Fruit fly (Drosophila melanogaster): ENCODE results near the gene CG32263.

CG32263 gene

DNA sequence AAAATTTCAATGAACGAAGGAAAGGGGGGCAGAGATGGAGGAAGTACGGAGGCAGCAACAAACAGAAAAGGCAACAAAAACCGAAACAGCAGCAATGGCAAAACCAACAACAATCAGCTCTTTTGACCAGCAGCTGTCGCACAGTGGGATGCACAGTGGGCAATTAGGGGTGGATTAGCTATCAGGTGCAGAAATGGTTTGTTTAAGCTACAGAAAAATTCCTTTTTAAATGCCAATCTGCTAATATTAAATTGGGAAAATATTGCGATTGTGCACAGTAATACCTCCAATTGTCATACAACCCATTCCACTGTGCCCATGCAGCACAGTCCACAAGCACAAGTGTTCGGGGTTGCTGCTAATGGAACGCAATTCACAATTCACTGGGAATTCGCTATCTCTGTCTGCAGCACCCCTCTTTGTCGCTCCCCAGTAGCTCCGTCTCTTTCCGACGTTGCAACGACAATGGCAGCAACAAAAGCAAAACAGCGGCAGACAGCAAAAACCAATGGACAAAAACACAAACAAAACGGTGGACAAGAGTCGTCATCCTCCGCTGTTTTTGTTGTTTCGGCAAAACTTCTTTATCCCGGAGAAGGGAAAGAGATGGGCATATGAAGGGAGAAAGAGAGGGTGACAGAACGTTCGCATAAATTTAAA is 25.8 kb downstream of the CG32263 start (continued):
- TF ChIP-seq CG2116 (GFP tag; optimal IDR thresholded peaks at IDR 0.05) (peak; percentile 58), otp (GFP tag; IDR thresholded peaks at IDR 0.05) (peak; percentile 97), CG1602 (GFP tag; optimal IDR thresholded peaks at IDR 0.05) (peak; percentile 93), Rx (GFP tag; IDR thresholded peaks at IDR 0.05) (peak; percentile 97), CG17829 (tag; optimal IDR thresholded peaks at IDR 0.05) (peak; percentile 85), ssp (GFP tag; IDR thresholded peaks at IDR 0.05) (peak; percentile 89), CG2129 (GFP tag; IDR thresholded peaks at IDR 0.05; ENCODE audit: partially characterized antibody) (no peak), wor (GFP tag; IDR thresholded peaks at IDR 0.05) (peak; percentile 94), tgo (GFP tag; IDR thresholded peaks at IDR 0.05) (peak; percentile 97), CG11085 (GFP tag; IDR thresholded peaks at IDR 0.05) (peak; percentile 88), CG3065 (GFP tag; optimal IDR thresholded peaks at IDR 0.05) (peak; percentile 94), CG4707 (GFP tag; optimal IDR thresholded peaks at IDR 0.05) (peak; percentile 99), HLH54F (GFP tag; optimal IDR thresholded peaks at IDR 0.05) (peak; percentile 93), usp (GFP tag; optimal IDR thresholded peaks at IDR 0.05) (no peak), Asciz (GFP tag; optimal IDR thresholded peaks at IDR 0.05) (peak; percentile 77), YL-1 (GFP tag; optimal IDR thresholded peaks at IDR 0.05) (peak; percentile 52), nau (GFP tag; optimal IDR thresholded peaks at IDR 0.05) (peak; percentile 91), Mes4 (GFP tag; optimal IDR thresholded peaks at IDR 0.05) (peak; percentile 95), tll (GFP tag; optimal IDR thresholded peaks at IDR 0.05) (peak in 1 of 2 experiments; percentile 58), CG31365 (tag; optimal IDR thresholded peaks at IDR 0.05) (peak; percentile 73), CG12155 (GFP tag; optimal IDR thresholded peaks at IDR 0.05) (peak; percentile 89), lab (GFP tag; optimal IDR thresholded peaks at IDR 0.05) (peak; percentile 92), CG2678 (tag; optimal IDR thresholded peaks at IDR 0.05) (peak; percentile 85), eyg (GFP tag; optimal IDR thresholded peaks at IDR 0.05) (peak; percentile 82), Eip74EF (GFP tag; optimal IDR thresholded peaks at IDR 0.05) (peak in 1 of 2 experiments; percentile 69), CG33557 (GFP tag; optimal IDR thresholded peaks at IDR 0.05) (peak; percentile 49), Doc2 (GFP tag; IDR thresholded peaks at IDR 0.05) (peak; percentile 94), vvl (GFP tag; IDR thresholded peaks at IDR 0.05) (peak; percentile 98), Optix (GFP tag; IDR thresholded peaks at IDR 0.05) (peak; percentile 98), Myb (GFP tag; optimal IDR thresholded peaks at IDR 0.05) (peak; percentile 85), gcm (GFP tag; optimal IDR thresholded peaks at IDR 0.05) (peak; percentile 90), sens (GFP tag) (peak; percentile 100), CG2120 (GFP tag; optimal IDR thresholded peaks at IDR 0.05) (peak; percentile 91), CG10321 (GFP tag; IDR thresholded peaks at IDR 0.05) (peak; percentile 47; the same call in 1 of the 2 replicates), en (GFP tag; optimal IDR thresholded peaks at IDR 0.05) (peak; percentile 93), trh (GFP tag; optimal IDR thresholded peaks at IDR 0.05) (peak; percentile 89), CG12071 (GFP tag; optimal IDR thresholded peaks at IDR 0.05) (peak; percentile 73), CG11247 (GFP tag; IDR thresholded peaks at IDR 0.05) (peak; percentile 92), Dip2 (GFP tag; IDR thresholded peaks at IDR 0.05) (peak; percentile 64), fd96Cb (tag; optimal IDR thresholded peaks at IDR 0.05) (peak; percentile 89), Atf-2 (GFP tag; optimal IDR thresholded peaks at IDR 0.05) (peak; percentile 96), pzg (GFP tag; optimal IDR thresholded peaks at IDR 0.05) (no peak), gro (GFP tag; optimal IDR thresholded peaks at IDR 0.05) (peak; percentile 63), CG6689 (GFP tag; IDR thresholded peaks at IDR 0.05) (peak; percentile 97), corto (GFP tag; optimal IDR thresholded peaks at IDR 0.05) (peak; percentile 97), CG9932 (GFP tag; IDR thresholded peaks at IDR 0.05) (peak; percentile 76), CG4617 (GFP tag; optimal IDR thresholded peaks at IDR 0.05; ENCODE audit: borderline replicate concordance) (peak; percentile 88), CG43689 (GFP tag; IDR thresholded peaks at IDR 0.05) (peak; percentile 93), CG9437 (GFP tag; optimal IDR thresholded peaks at IDR 0.05) (peak; percentile 79), CG16815 (GFP tag; optimal IDR thresholded peaks at IDR 0.05) (peak; percentile 93)

Data from whole organism, embryonic.